Fruit fly (Drosophila melanogaster) whole organism, prepupa: Measurements from ENCODE around the gene Nplp3.

Source experiments
- Blimp-1 ChIP-seq: fragments of 200-800 bp; sonication (Bioruptor generic); optimal IDR thresholded peaks from 3 replicates; lab custom pipeline; 2017; ENCODE audit warnings: missing biosample characterization, missing genetic modification characterization, mild to moderate bottlenecking, moderate library complexity, missing genetic modification reagents
- CG10669 ChIP-seq: fragments of 200-800 bp; sonication (Bioruptor generic); optimal IDR thresholded peaks from 3 replicates; lab custom pipeline; 2018; ENCODE audit warnings: missing biosample characterization, mild to moderate bottlenecking, missing genetic modification characterization, moderate library complexity
- CG11294 ChIP-seq: fragments of 200-800 bp; sonication (Bioruptor generic); IDR thresholded peaks from 2 replicates; pipeline ENCODE4 v1.3.6; 2022; ENCODE audit warnings: missing biosample characterization, missing genetic modification characterization
- CG11762 ChIP-seq: fragments of 200-800 bp; sonication (Bioruptor generic); optimal IDR thresholded peaks from 3 replicates; lab custom pipeline; 2016; ENCODE audit warnings: missing biosample characterization, missing genetic modification characterization; ENCODE audit not compliant: insufficient read depth
- CG11902 ChIP-seq: fragments of 200-800 bp; sonication (Bioruptor generic); optimal IDR thresholded peaks from 3 replicates; lab custom pipeline; 2016; ENCODE audit warnings: missing biosample characterization, missing genetic modification characterization
- CG3032 ChIP-seq: fragments of 200-800 bp; optimal IDR thresholded peaks from 2 replicates; lab custom pipeline; 2019; ENCODE audit warnings: missing biosample characterization, mild to moderate bottlenecking, missing genetic modification characterization, moderate library complexity
- CG31627 ChIP-seq: fragments of 200-800 bp; sonication (Bioruptor generic); optimal IDR thresholded peaks from 3 replicates; lab custom pipeline; 2016; ENCODE audit warnings: missing biosample characterization, missing genetic modification characterization
- CG32006 ChIP-seq: fragments of 200-800 bp; sonication (Bioruptor generic); optimal IDR thresholded peaks from 3 replicates; lab custom pipeline; 2017; ENCODE audit warnings: missing biosample characterization, mild to moderate bottlenecking, missing genetic modification characterization
- CG34406 ChIP-seq: fragments of 200-800 bp; sonication (Bioruptor generic); optimal IDR thresholded peaks from 3 replicates; lab custom pipeline; 2016; ENCODE audit warnings: missing biosample characterization, missing genetic modification characterization
- CG3919 ChIP-seq: fragments of 200-800 bp; sonication (Bioruptor generic); optimal IDR thresholded peaks from 3 replicates; lab custom pipeline; 2016; ENCODE audit warnings: missing biosample characterization, missing genetic modification characterization
- CG6163 ChIP-seq: fragments of 200-800 bp; sonication (Bioruptor generic); IDR thresholded peaks from 3 replicates; pipeline ENCODE4 v1.3.6; 2022; ENCODE audit warnings: missing biosample characterization, missing genetic modification characterization
- CG6276 ChIP-seq: fragments of 200-800 bp; sonication (Bioruptor generic); optimal IDR thresholded peaks from 2 replicates; lab custom pipeline; 2017; ENCODE audit warnings: missing biosample characterization, mild to moderate bottlenecking, missing genetic modification characterization
- CG6792 ChIP-seq: fragments of 200-800 bp; sonication (Bioruptor generic); optimal IDR thresholded peaks from 3 replicates; lab custom pipeline; 2016; ENCODE audit warnings: missing biosample characterization, missing genetic modification characterization
- CG7368 ChIP-seq: fragments of 200-800 bp; sonication (Bioruptor generic); optimal IDR thresholded peaks from 3 replicates; lab custom pipeline; 2016; ENCODE audit warnings: missing biosample characterization, missing genetic modification characterization
- CG8632 ChIP-seq: fragments of 200-800 bp; sonication (Bioruptor generic); optimal IDR thresholded peaks from 3 replicates; lab custom pipeline; 2016; ENCODE audit warnings: missing biosample characterization, missing genetic modification characterization
- CG9139 ChIP-seq: fragments of 200-800 bp; sonication (Bioruptor generic); optimal IDR thresholded peaks from 3 replicates; lab custom pipeline; 2017; ENCODE audit warnings: missing biosample characterization, mild to moderate bottlenecking, missing genetic modification characterization
- Ets96B ChIP-seq: fragments of 200-800 bp; optimal IDR thresholded peaks from 2 replicates; lab custom pipeline; 2019; ENCODE audit warnings: missing biosample characterization, mild to moderate bottlenecking, missing genetic modification characterization, moderate library complexity
- Gug ChIP-seq: fragments of 200-800 bp; sonication (Bioruptor generic); IDR thresholded peaks from 2 replicates; pipeline ENCODE4 v1.3.6; 2022; ENCODE audit warnings: missing biosample characterization, missing genetic modification characterization
- Hr39 ChIP-seq: fragments of 200-800 bp; sonication (Bioruptor generic); optimal IDR thresholded peaks from 2 replicates; lab custom pipeline; 2016; ENCODE audit warnings: missing biosample characterization, missing genetic modification characterization
- Lpt ChIP-seq: fragments of 200-800 bp; sonication (Bioruptor generic); optimal IDR thresholded peaks from 3 replicates; lab custom pipeline; 2016; ENCODE audit warnings: missing biosample characterization, missing genetic modification characterization
- Met ChIP-seq: fragments of 200-800 bp; sonication (Bioruptor generic); optimal IDR thresholded peaks from 3 replicates; lab custom pipeline; 2016; ENCODE audit warnings: missing biosample characterization, missing genetic modification characterization
- OdsH ChIP-seq: fragments of 200-800 bp; sonication (Bioruptor generic); optimal IDR thresholded peaks from 3 replicates; lab custom pipeline; 2016; ENCODE audit warnings: missing biosample characterization, missing genetic modification characterization
- Smox ChIP-seq: fragments of 200-800 bp; sonication (Bioruptor generic); optimal IDR thresholded peaks from 3 replicates; lab custom pipeline; 2016; ENCODE audit warnings: missing biosample characterization, missing genetic modification characterization
- Sox102F ChIP-seq: fragments of 200-800 bp; sonication (Bioruptor generic); optimal IDR thresholded peaks from 2 replicates; lab custom pipeline; 2016; ENCODE audit warnings: missing biosample characterization, mild to moderate bottlenecking, missing genetic modification characterization
- Sox14 ChIP-seq: fragments of 200-800 bp; sonication (Bioruptor generic); optimal IDR thresholded peaks from 3 replicates; lab custom pipeline; 2016; ENCODE audit warnings: missing biosample characterization, missing genetic modification characterization
- Sox15 ChIP-seq: fragments of 200-800 bp; sonication (Bioruptor generic); optimal IDR thresholded peaks from 3 replicates; lab custom pipeline; 2016; ENCODE audit warnings: missing biosample characterization, missing genetic modification characterization
- acj6 ChIP-seq: fragments of 200-800 bp; sonication (Bioruptor generic); optimal IDR thresholded peaks from 3 replicates; lab custom pipeline; 2016; ENCODE audit warnings: missing biosample characterization, missing genetic modification characterization
- dsx ChIP-seq: fragments of 200-800 bp; optimal IDR thresholded peaks from 3 replicates; lab custom pipeline; 2019; ENCODE audit warnings: missing biosample characterization, mild to moderate bottlenecking, missing genetic modification characterization, moderate library complexity; ENCODE audit not compliant: poor library complexity, severe bottlenecking
- eg ChIP-seq: fragments of 200-800 bp; sonication (Bioruptor generic); IDR thresholded peaks from 3 replicates; pipeline ENCODE4 v1.3.6; 2022; ENCODE audit warnings: missing biosample characterization, missing genetic modification characterization
- lz ChIP-seq: fragments of 200-800 bp; sonication (Bioruptor generic); optimal IDR thresholded peaks from 3 replicates; lab custom pipeline; 2016; ENCODE audit warnings: missing biosample characterization, missing genetic modification characterization
- pdm3 ChIP-seq: fragments of 200-800 bp; sonication (Bioruptor generic); optimal IDR thresholded peaks from 3 replicates; lab custom pipeline; 2016; ENCODE audit warnings: missing biosample characterization, missing genetic modification characterization
- salr ChIP-seq, 2 experiments: fragments of 200-800 bp; sonication (Bioruptor generic); optimal IDR thresholded peaks; 3 replicates each; lab custom pipeline; 2016 to 2018; ENCODE audit warnings: missing biosample characterization in 2 of 2, missing genetic modification characterization in 2 of 2, mild to moderate bottlenecking in 1 of 2
- ss ChIP-seq, 2 experiments: fragments of 200-800 bp; sonication (Bioruptor generic); optimal IDR thresholded peaks; 2 replicates in 1 of 2; 3 replicates in 1 of 2; lab custom pipeline; 2017 to 2018; ENCODE audit warnings: mild to moderate bottlenecking in 2 of 2, missing biosample characterization in 2 of 2, missing genetic modification characterization in 2 of 2, moderate library complexity in 1 of 2
- svp ChIP-seq: fragments of 200-800 bp; sonication (Bioruptor generic); peaks from one replicate; lab custom pipeline; 2016; ENCODE audit warnings: missing biosample characterization, missing genetic modification characterization

Gene Nplp3

dm6 chr3L:16328207-16328891 lies 10.5 kb downstream of the Nplp3 start, which contains the start of gene CG13058 (continued):
- TF ChIP-seq CG11294 (GFP tag; lab: Robert Waterston, UW) (peak; percentile 48; the same call in 1 of the 2 replicates), CG7368 (GFP tag; lab: Kevin White, UChicago) (no peak), dsx (GFP tag; lab: Kevin White, UChicago) (no peak), CG6276 (peak; percentile 79), CG11902 (GFP tag; lab: Kevin White, UChicago) (no peak), lz (GFP tag; lab: Kevin White, UChicago) (no peak), Smox (no peak), Hr39 (GFP tag; lab: Kevin White, UChicago) (no peak), CG9139 (GFP tag; lab: Kevin White, UChicago) (no peak), CG6792 (GFP tag; lab: Kevin White, UChicago) (peak; percentile 21), CG8632 (GFP tag; lab: Kevin White, UChicago) (peak; percentile 4), CG32006 (GFP tag; lab: Kevin White, UChicago) (peak; percentile 85), Sox14 (peak; percentile 39), Blimp-1 (GFP tag; lab: Kevin White, UChicago) (no peak)

DNA sequence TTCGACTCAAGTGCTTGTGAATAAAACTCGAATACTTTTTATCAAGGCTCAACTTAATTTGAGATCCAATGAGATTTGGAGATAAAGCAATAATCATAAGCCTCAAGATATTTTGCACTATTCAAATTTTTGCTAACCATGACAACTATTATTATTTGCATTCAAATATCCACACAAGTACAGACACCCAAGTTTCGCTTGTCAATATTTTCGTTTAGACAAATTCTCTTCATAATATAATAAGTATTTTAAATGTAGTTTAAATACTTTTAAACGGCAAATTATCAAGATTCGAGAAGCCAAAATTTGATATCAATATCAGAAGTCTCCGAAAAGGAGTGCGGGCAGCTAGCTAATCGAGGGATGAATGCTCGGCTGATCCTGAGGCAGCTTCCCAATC lies 11.7 kb downstream of the Nplp3 start, which contains the start of gene CG33061:
Gene CG33061, plus strand, starts transcription at position 301 of the 400 bp plus-strand sequence.
- TF ChIP-seq CG6792 (GFP tag; lab: Kevin White, UChicago) (no peak), CG9139 (GFP tag; lab: Kevin White, UChicago) (no peak)

- TF ChIP-seq Sox102F (GFP tag; lab: Kevin White, UChicago), result no peak
- no peak for TF ChIP-seq Lpt (GFP tag; lab: Kevin White, UChicago)
- no peak for TF ChIP-seq svp (GFP tag; lab: Kevin White, UChicago)
- TF ChIP-seq Gug, result no peak
- TF ChIP-seq Ets96B (tag; lab: Kevin White, UChicago), result no peak
- TF ChIP-seq salr (GFP tag; optimal IDR thresholded peaks at IDR 0.05; lab: Kevin White, UChicago), result no peak
- TF ChIP-seq CG9139 (GFP tag; lab: Kevin White, UChicago), result no peak
- no peak for TF ChIP-seq Sox15 (GFP tag; lab: Kevin White, UChicago)
- no peak for TF ChIP-seq ss (GFP tag; optimal IDR thresholded peaks at IDR 0.05; lab: Kevin White, UChicago)
- TF ChIP-seq OdsH (GFP tag; lab: Kevin White, UChicago), result no peak
- no peak for TF ChIP-seq CG11294 (GFP tag; lab: Robert Waterston, UW)
- no peak for TF ChIP-seq pdm3 (GFP tag; lab: Kevin White, UChicago)
- no peak for TF ChIP-seq CG6792 (GFP tag; lab: Kevin White, UChicago)
- TF ChIP-seq CG34406, result no peak
- no peak for TF ChIP-seq CG10669 (GFP tag; lab: Kevin White, UChicago)
Observed at dm6 chr3L:16330740-16331139, 12.9 kb downstream of the Nplp3 start, which contains the start of gene CG33060. TSS of gene CG33060 (plus strand) at chr3L:16331040.

dm6 chr3L:16331633-16332032 lies 13.8 kb downstream of the Nplp3 start, which contains the start of gene retinin:
TSS of gene retinin (plus strand) at chr3L:16331933.
- no peak for TF ChIP-seq dsx (GFP tag; lab: Kevin White, UChicago)
- no peak for TF ChIP-seq ss (GFP tag; optimal IDR thresholded peaks at IDR 0.05; lab: Kevin White, UChicago)
- no peak for TF ChIP-seq CG9139 (GFP tag; lab: Kevin White, UChicago)
- TF ChIP-seq Lpt (GFP tag; lab: Kevin White, UChicago), result no peak
- no peak for TF ChIP-seq CG32006 (GFP tag; lab: Kevin White, UChicago)
- no peak for TF ChIP-seq CG3032 (tag; lab: Kevin White, UChicago)
- no peak for TF ChIP-seq acj6 (GFP tag; lab: Kevin White, UChicago)
- TF ChIP-seq pdm3 (GFP tag; lab: Kevin White, UChicago), result no peak
- no peak for TF ChIP-seq CG31627
- no peak for TF ChIP-seq CG11762 (GFP tag; lab: Kevin White, UChicago)
- no peak for TF ChIP-seq CG8632 (GFP tag; lab: Kevin White, UChicago)
- TF ChIP-seq Sox14, result no peak
- no peak for TF ChIP-seq CG6163 (GFP tag; lab: Robert Waterston, UW)
- TF ChIP-seq CG6276, result no peak
- TF ChIP-seq Met (GFP tag; lab: Kevin White, UChicago), result no peak
- TF ChIP-seq CG3919 (GFP tag; lab: Kevin White, UChicago), result no peak
- no peak for TF ChIP-seq eg
- TF ChIP-seq Hr39 (GFP tag; lab: Kevin White, UChicago), result no peak
- TF ChIP-seq CG11902 (GFP tag; lab: Kevin White, UChicago), result no peak
